Fruit fly (Drosophila melanogaster) whole organism, prepupa: Measurements from ENCODE around the gene hec.

Experiments used
- CG6808 ChIP-seq: fragments of 200-800 bp; sonication (Bioruptor generic); optimal IDR thresholded peaks from 3 replicates; lab custom pipeline; 2017; ENCODE audit warnings: missing biosample characterization, missing genetic modification characterization, mild to moderate bottlenecking, moderate library complexity, missing genetic modification reagents
- Eip75B ChIP-seq: fragments of 200-800 bp; sonication (Bioruptor generic); optimal IDR thresholded peaks from 3 replicates; lab custom pipeline; 2016; ENCODE audit warnings: missing biosample characterization, missing genetic modification characterization
- Hr38 ChIP-seq: sonication (Bioruptor generic); optimal IDR thresholded peaks from 2 replicates; lab custom pipeline; 2016; ENCODE audit warnings: missing biosample characterization, missing genetic modification characterization
- OdsH ChIP-seq: fragments of 200-800 bp; sonication (Bioruptor generic); optimal IDR thresholded peaks from 3 replicates; lab custom pipeline; 2016; ENCODE audit warnings: missing biosample characterization, missing genetic modification characterization

dm6 chrX:12958920-12959319 lies 1.7 kb upstream of the hec start, which contains the start of gene CG32642:
- TF ChIP-seq CG6808 (GFP tag; lab: Kevin White, UChicago): no peak
- no peak for TF ChIP-seq OdsH
- no peak for TF ChIP-seq Hr38 (GFP tag; lab: Kevin White, UChicago)
- TF ChIP-seq Eip75B (GFP tag; lab: Kevin White, UChicago): no peak
